Worm (Caenorhabditis elegans) whole organism, mixed stage, embryonic: ENCODE results near the gene sss-1.

Experiments used
- bed-3 ChIP-seq: fragments of 200-800 bp; sonication (Bioruptor generic); optimal IDR thresholded peaks from 3 replicates; lab custom pipeline; 2018; ENCODE audit warnings: mild to moderate bottlenecking, missing genetic modification characterization, moderate library complexity, missing compliant biosample characterization
- blmp-1 ChIP-seq: fragments of 150-350 bp; optimal IDR thresholded peaks from 2 replicates; lab custom pipeline; 2014; ENCODE audit warnings: missing biosample characterization, missing genetic modification characterization
- ceh-83 ChIP-seq: fragments of 200-800 bp; sonication (Bioruptor generic); optimal IDR thresholded peaks from 2 replicates; lab custom pipeline; 2018; ENCODE audit warnings: mild to moderate bottlenecking, missing genetic modification characterization, missing compliant biosample characterization
- ces-1 ChIP-seq: fragments of 150-350 bp; optimal IDR thresholded peaks from 2 replicates; lab custom pipeline; 2014; ENCODE audit warnings: missing biosample characterization, missing genetic modification reagents, missing genetic modification characterization
- elt-1 ChIP-seq: sonication (generic microtip); optimal IDR thresholded peaks from 2 replicates; lab custom pipeline; 2017; ENCODE audit warnings: missing genetic modification characterization, mild to moderate bottlenecking, missing compliant biosample characterization, antibody characterized with exemption, moderate library complexity, borderline replicate concordance; ENCODE audit not compliant: insufficient read depth
- elt-3 ChIP-seq: fragments of 150-350 bp; optimal IDR thresholded peaks from 2 replicates; lab custom pipeline; 2014; ENCODE audit warnings: missing biosample characterization, missing genetic modification characterization
- lin-13 ChIP-seq: fragments of 150-350 bp; optimal IDR thresholded peaks from 2 replicates; lab custom pipeline; 2014; ENCODE audit warnings: missing biosample characterization, missing genetic modification characterization
- lsy-2 ChIP-seq: fragments of 150-350 bp; optimal IDR thresholded peaks from 2 replicates; lab custom pipeline; 2014; ENCODE audit warnings: missing biosample characterization, missing genetic modification characterization
- mab-5 ChIP-seq: fragments of 150-350 bp; optimal IDR thresholded peaks from 2 replicates; lab custom pipeline; 2014; ENCODE audit warnings: missing biosample characterization, missing genetic modification characterization
- nhr-237 ChIP-seq: fragments of 150-350 bp; optimal IDR thresholded peaks from 2 replicates; lab custom pipeline; 2014; ENCODE audit warnings: missing biosample characterization, missing genetic modification characterization
- nhr-76 ChIP-seq: sonication (generic microtip); optimal IDR thresholded peaks from 2 replicates; lab custom pipeline; 2017; ENCODE audit warnings: missing biosample characterization, missing genetic modification characterization
- pha-4 ChIP-seq: fragments of 150-350 bp; optimal IDR thresholded peaks from 2 replicates; lab custom pipeline; 2018; ENCODE audit warnings: missing biosample characterization, missing genetic modification reagents, missing genetic modification characterization
- sptf-1 ChIP-seq: sonication (generic microtip); optimal IDR thresholded peaks from 2 replicates; lab custom pipeline; 2017; ENCODE audit warnings: mild to moderate bottlenecking, missing genetic modification characterization, moderate library complexity, missing compliant biosample characterization

- TF ChIP-seq elt-3 (no peak), nhr-76 (no peak), pha-4 (tag; lab: Kevin White, UChicago) (no peak), mab-5 (no peak), bed-3 (GFP tag; lab: Kevin White, UChicago) (no peak), nhr-237 (tag; lab: Kevin White, UChicago) (no peak), elt-1 (tag; lab: Kevin White, UChicago) (no peak), lin-13 (tag; lab: Kevin White, UChicago) (no peak), ces-1 (GFP tag; lab: Kevin White, UChicago) (no peak), blmp-1 (no peak), ceh-83 (GFP tag; lab: Kevin White, UChicago) (no peak), sptf-1 (tag; lab: Kevin White, UChicago) (no peak), lsy-2 (no peak)
Measured at ce11 chrIV:9915128-9915527, 21.6 kb upstream of the sss-1 start.
